Worm (Caenorhabditis elegans) whole organism, L4/young adult: ENCODE data around the gene F36H12.5.

Experiments
- W03F9.2 ChIP-seq: fragments of 150-350 bp; optimal IDR thresholded peaks from 2 replicates; lab custom pipeline; 2014; ENCODE audit warnings: missing biosample characterization, missing genetic modification characterization
- him-1 ChIP-seq: sonication (generic microtip); optimal IDR thresholded peaks from 2 replicates; lab custom pipeline; 2016; ENCODE audit warnings: missing genotype, missing genetic modification reagents, missing genetic modification characterization, missing compliant biosample characterization

ce11 chrIV:5230530-5230929 lies 36.0 kb upstream of the F36H12.5 start, which contains the start of gene thn-5:
- TF ChIP-seq him-1 (tag; lab: Kevin White, UChicago): no peak
- TF ChIP-seq W03F9.2 (tag; lab: Kevin White, UChicago): no peak
